Fruit fly (Drosophila melanogaster): ENCODE results near the gene mh.

Gene mh

DNA sequence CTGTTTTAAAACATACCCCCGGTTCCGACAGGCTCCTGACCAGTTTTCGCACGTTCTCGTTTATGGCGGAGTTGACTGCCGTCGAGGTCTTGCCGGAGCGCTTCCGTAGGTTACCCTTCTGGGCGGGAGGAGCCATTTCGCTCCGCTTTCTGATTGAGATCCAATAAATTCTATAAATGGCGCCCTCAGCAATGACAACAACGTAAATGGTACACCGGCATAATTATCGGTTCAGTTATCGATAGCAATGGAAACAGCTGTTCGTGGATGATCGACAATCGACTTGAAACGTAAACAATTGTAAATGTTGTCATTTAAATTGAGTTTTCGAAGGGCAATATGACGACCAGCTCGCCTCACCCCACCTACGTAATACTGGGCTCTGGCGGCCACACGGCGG is 3.3 kb downstream of the mh start, which contains the start of the genes Grip128 and Alg14:
Gene Grip128, minus strand, starts transcription at position 216 of the 400 bp plus-strand sequence.
Gene Alg14, plus strand, starts transcription at position 261 of the 400 bp plus-strand sequence.
- TF ChIP-seq GATAd (GFP tag; optimal IDR thresholded peaks at IDR 0.05), result no peak
- no peak for TF ChIP-seq tai (GFP tag; optimal IDR thresholded peaks at IDR 0.05)
- TF ChIP-seq Hr78 (GFP tag; optimal IDR thresholded peaks at IDR 0.05), result no peak
- TF ChIP-seq fru (GFP tag; optimal IDR thresholded peaks at IDR 0.05), result no peak
- TF ChIP-seq Sp1 (GFP tag; optimal IDR thresholded peaks at IDR 0.05), result no peak
- no peak for TF ChIP-seq CrebA (GFP tag; optimal IDR thresholded peaks at IDR 0.05; ENCODE audit: borderline replicate concordance)
- TF ChIP-seq Hnf4 (GFP tag; optimal IDR thresholded peaks at IDR 0.05), result no peak

dm6 chrX:15467402-15467941 is 7.7 kb downstream of the mh start, which contains the start of the genes CG15642 and CG15641:
Gene CG15642 (minus strand): TSS chrX:15467757.
Gene CG15641 (plus strand): TSS chrX:15467891.
- TF ChIP-seq Dfd (GFP tag; optimal IDR thresholded peaks at IDR 0.05) (no peak), usp (GFP tag; optimal IDR thresholded peaks at IDR 0.05) (no peak), tai (GFP tag; optimal IDR thresholded peaks at IDR 0.05) (no peak), CG9705 (GFP tag; optimal IDR thresholded peaks at IDR 0.05) (no peak), Rel (GFP tag; optimal IDR thresholded peaks at IDR 0.05) (no peak), Rel (tag; optimal IDR thresholded peaks at IDR 0.05) (no peak), fru (GFP tag; optimal IDR thresholded peaks at IDR 0.05) (no peak), Hnf4 (GFP tag; optimal IDR thresholded peaks at IDR 0.05) (no peak), HLH106 (tag; optimal IDR thresholded peaks at IDR 0.05) (no peak), Dif (GFP tag; optimal IDR thresholded peaks at IDR 0.05; ENCODE audit: partially characterized antibody) (no peak), Jra (GFP tag; optimal IDR thresholded peaks at IDR 0.05) (no peak), jim (GFP tag; optimal IDR thresholded peaks at IDR 0.05) (no peak), GATAd (GFP tag; optimal IDR thresholded peaks at IDR 0.05) (no peak), pan (optimal IDR thresholded peaks at IDR 0.05) (no peak), dmrt93B (GFP tag; optimal IDR thresholded peaks at IDR 0.05) (no peak), ey (GFP tag; optimal IDR thresholded peaks at IDR 0.05) (no peak), CrebA (GFP tag; optimal IDR thresholded peaks at IDR 0.05; ENCODE audit: borderline replicate concordance) (no peak)

dm6 chrX:15465410-15465809 is 9.8 kb downstream of the mh start:
- TF ChIP-seq GATAd (GFP tag; optimal IDR thresholded peaks at IDR 0.05) (no peak), OdsH (GFP tag; optimal IDR thresholded peaks at IDR 0.05) (no peak), Jra (GFP tag; optimal IDR thresholded peaks at IDR 0.05) (no peak), rgr (GFP tag; optimal IDR thresholded peaks at IDR 0.05) (no peak), br (GFP tag; optimal IDR thresholded peaks at IDR 0.05) (no peak), CrebA (GFP tag; optimal IDR thresholded peaks at IDR 0.05; ENCODE audit: borderline replicate concordance) (no peak), Rel (GFP tag; optimal IDR thresholded peaks at IDR 0.05) (no peak), Rel (tag; optimal IDR thresholded peaks at IDR 0.05) (no peak), sv (GFP tag; optimal IDR thresholded peaks at IDR 0.05) (no peak)

- no peak for TF ChIP-seq Mio (GFP tag; optimal IDR thresholded peaks at IDR 0.05)
- no peak for TF ChIP-seq Rel (GFP tag; optimal IDR thresholded peaks at IDR 0.05)
- peak; percentile 87 for TF ChIP-seq Rel (tag; optimal IDR thresholded peaks at IDR 0.05)
- TF ChIP-seq GATAd (GFP tag; optimal IDR thresholded peaks at IDR 0.05), result no peak
These were observed 10.7 kb downstream of the mh start for dm6 chrX:15464531-15464930.

DNA sequence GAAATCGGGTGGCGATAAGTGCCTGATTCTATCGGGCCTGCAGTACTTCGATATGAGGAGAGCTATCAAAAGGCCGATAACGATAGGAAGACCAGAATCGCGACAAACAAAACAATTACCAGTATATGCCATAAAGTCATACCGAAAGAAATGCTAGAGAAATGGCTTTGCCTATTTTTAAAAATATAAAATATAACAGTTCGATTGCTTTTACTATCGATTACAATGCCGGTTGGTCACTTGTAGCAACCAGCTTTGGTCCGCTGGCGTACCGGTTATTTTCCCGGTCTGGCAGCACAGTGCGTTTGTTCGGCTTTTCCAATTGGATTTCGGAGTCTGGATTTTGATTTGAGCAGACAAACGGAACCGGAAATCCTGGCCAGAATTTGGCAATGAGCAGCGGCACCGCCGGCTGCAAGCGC is 12.8 kb downstream of the mh start, which contains the start of the genes shtd, CG6294 and CG6299:
Gene shtd, minus strand, starts transcription at position 6 of the 422 bp plus-strand sequence.
Gene CG6294, plus strand, starts transcription at position 287 of the 422 bp plus-strand sequence.
Gene CG6299, plus strand, starts transcription at position 287 of the 422 bp plus-strand sequence.
- TF ChIP-seq Hr78 (GFP tag; optimal IDR thresholded peaks at IDR 0.05), result no peak
- peak; percentile 87 for TF ChIP-seq Vsx2 (GFP tag; optimal IDR thresholded peaks at IDR 0.05; ENCODE audit: partially characterized antibody)
- peak; percentile 67 for TF ChIP-seq Dif (GFP tag; optimal IDR thresholded peaks at IDR 0.05; ENCODE audit: partially characterized antibody)
- TF ChIP-seq sage (GFP tag; optimal IDR thresholded peaks at IDR 0.05), result no peak
- no peak for TF ChIP-seq Rel (GFP tag; optimal IDR thresholded peaks at IDR 0.05)
- no peak for TF ChIP-seq Rel (tag; optimal IDR thresholded peaks at IDR 0.05)
- peak; percentile 12 for TF ChIP-seq sv (GFP tag; optimal IDR thresholded peaks at IDR 0.05)
- TF ChIP-seq CG32264 (GFP tag; optimal IDR thresholded peaks at IDR 0.05), result no peak
- TF ChIP-seq Myc (optimal IDR thresholded peaks at IDR 0.05), result peak; percentile 71

DNA sequence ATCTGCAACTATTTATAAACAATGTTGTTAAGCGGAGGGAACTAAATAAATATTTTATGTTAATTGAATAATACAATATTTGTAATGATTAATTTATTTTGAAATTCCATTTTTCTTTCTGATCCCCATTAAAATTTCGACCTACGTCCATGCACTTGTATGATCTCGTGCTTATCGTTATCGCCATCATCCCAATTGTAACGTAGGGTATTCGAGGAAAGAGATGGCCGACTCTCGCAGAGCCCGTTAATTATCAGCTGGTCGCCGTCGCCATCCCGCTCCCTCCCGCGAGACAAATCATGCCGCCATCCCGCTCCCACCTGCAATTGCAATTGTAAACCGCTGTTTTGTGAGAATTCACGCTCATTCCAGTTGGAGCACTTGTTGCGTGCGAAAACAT is 22.1 kb downstream of the mh start, which contains the start of gene CG11655:
Gene CG11655, plus strand, starts transcription at position 351 of the 400 bp plus-strand sequence.
- TF ChIP-seq OdsH (GFP tag; optimal IDR thresholded peaks at IDR 0.05) (peak; percentile 43), ey (GFP tag; optimal IDR thresholded peaks at IDR 0.05) (peak; percentile 21), h (GFP tag; optimal IDR thresholded peaks at IDR 0.05) (peak; percentile 59), Dif (GFP tag; optimal IDR thresholded peaks at IDR 0.05; ENCODE audit: partially characterized antibody) (no peak), foxo (GFP tag; optimal IDR thresholded peaks at IDR 0.05) (peak in 1 of 2 experiments; percentile 68), fru (GFP tag; optimal IDR thresholded peaks at IDR 0.05) (peak; percentile 53), HLH106 (tag; optimal IDR thresholded peaks at IDR 0.05) (peak; percentile 54), CG9705 (GFP tag; optimal IDR thresholded peaks at IDR 0.05) (peak; percentile 6), Vsx2 (GFP tag; optimal IDR thresholded peaks at IDR 0.05; ENCODE audit: partially characterized antibody) (no peak), Myc (optimal IDR thresholded peaks at IDR 0.05) (peak; percentile 3), rgr (GFP tag; optimal IDR thresholded peaks at IDR 0.05) (peak; percentile 57), pan (optimal IDR thresholded peaks at IDR 0.05) (no peak), Sp1 (GFP tag; optimal IDR thresholded peaks at IDR 0.05) (peak; percentile 44), Rel (GFP tag; optimal IDR thresholded peaks at IDR 0.05) (no peak), Rel (tag; optimal IDR thresholded peaks at IDR 0.05) (peak; percentile 48), psq (GFP tag; optimal IDR thresholded peaks at IDR 0.05) (peak; percentile 45)

Data from whole organism, wandering third instar larva.